Fruit fly (Drosophila melanogaster): ENCODE data around the gene Sf3a1.

Sf3a1 gene

DNA sequence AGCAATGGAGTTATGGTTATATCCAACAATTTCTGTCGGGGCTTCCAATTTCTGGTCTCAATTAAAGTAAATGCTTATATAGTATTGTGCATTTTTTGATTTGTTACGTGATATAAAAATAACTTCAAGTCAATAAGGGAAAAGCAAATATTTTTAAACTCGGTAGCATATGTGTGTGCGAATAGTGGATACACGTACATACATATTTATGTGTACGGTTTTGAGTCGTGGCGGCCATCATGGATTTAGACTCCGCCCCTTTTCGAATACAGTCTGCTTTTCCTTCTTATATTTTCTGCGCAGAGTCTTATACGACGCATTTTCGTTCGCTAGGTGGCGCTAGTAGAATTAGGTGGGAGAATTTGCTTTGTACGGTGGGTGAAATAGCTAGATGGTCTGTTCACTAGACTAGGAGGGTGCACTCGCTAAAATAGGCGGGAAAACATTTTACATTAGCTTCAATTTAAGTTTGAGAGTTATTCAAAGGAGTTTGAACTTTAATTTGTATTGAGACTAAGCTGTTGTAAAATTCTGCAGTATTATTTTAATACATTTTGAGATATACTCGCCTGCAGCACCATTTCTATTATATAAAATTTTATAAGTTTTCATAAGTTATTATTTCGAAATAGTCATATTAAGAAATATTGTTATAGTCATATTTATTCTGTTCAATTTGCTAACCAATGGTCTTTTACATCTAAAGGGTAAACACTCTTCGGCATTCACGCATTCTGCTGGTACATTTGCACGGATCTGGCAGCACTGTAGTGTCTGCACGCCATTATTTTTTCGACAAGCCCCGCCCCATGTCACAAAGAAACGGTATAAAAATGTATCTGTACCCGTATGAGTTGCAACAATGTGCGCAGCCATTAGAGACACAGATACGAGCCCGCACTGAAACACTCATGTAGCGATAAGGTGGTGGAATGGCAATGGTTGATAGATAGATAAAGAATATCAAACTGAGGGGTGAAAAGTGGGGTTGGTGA, 32.5 kb downstream of the Sf3a1 start (continued):
- TF ChIP-seq NC2α (GFP tag; optimal IDR thresholded peaks at IDR 0.05) (no peak), da (GFP tag; optimal IDR thresholded peaks at IDR 0.05) (no peak), CG3995 (GFP tag; optimal IDR thresholded peaks at IDR 0.05) (no peak), crc (GFP tag; optimal IDR thresholded peaks at IDR 0.05) (no peak), CG8765 (GFP tag; IDR thresholded peaks at IDR 0.05) (0 out of 2 replicates have a peak, but pooled peaks have one; percentile 30), phol (tag; optimal IDR thresholded peaks at IDR 0.05) (peak; percentile 77), Elba2 (GFP tag; optimal IDR thresholded peaks at IDR 0.05) (no peak), Dbx (GFP tag; IDR thresholded peaks at IDR 0.05) (peak; percentile 63)

DNA sequence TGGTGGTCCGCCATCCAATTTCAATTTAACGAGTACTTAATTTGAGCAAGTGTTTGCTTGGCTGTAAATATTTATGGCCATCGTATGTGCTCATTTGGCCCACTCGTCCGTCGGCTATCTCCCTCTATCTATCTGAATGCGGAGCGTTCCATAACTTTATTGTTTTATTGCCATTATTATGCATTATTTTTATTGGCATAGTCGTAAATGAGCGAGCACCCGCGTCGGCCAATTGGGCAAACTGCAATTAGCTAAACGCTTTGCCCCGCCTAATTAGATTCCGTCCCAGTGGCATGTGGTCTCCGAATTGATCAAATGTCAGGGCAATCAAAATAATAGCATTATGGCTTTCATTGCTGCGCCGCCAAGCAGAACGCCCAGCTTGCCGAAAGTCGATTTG, 39.9 kb downstream of the Sf3a1 start:
- no peak for TF ChIP-seq Dfd (GFP tag; optimal IDR thresholded peaks at IDR 0.05)
- peak; percentile 60 for TF ChIP-seq Elba2 (GFP tag; optimal IDR thresholded peaks at IDR 0.05)
- TF ChIP-seq CG7271 (tag; optimal IDR thresholded peaks at IDR 0.05), result peak; percentile 26
- peak; percentile 83 for TF ChIP-seq cad (GFP tag; optimal IDR thresholded peaks at IDR 0.05)
- peak; percentile 19 for TF ChIP-seq Abd-B (GFP tag; optimal IDR thresholded peaks at IDR 0.05)
- no peak for TF ChIP-seq Dref (GFP tag; IDR thresholded peaks at IDR 0.05)

DNA sequence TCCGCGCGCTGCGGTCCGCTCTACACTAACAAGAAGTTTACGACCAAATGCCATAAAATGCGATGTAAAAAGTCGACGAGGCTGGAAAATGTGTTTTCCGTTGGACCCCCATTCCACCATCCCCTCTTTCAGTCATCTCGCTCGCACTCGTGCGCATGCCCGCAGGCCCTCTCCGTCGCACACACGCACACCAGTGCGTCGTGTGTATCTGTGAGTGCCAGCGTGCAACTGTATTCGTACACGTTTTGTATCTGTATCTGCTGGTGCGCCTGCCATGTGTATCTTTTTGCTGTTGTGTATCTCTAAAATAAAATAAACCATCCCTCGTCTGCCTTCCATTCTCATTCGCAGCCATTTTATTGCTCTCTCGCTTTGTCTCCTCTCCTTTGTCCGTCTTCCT, 41.9 kb downstream of the Sf3a1 start:
- TF ChIP-seq ab (GFP tag; optimal IDR thresholded peaks at IDR 0.05), result no peak
- no peak for TF ChIP-seq CG7372 (GFP tag; IDR thresholded peaks at IDR 0.05)
- peak; percentile 40 for TF ChIP-seq psq (GFP tag; optimal IDR thresholded peaks at IDR 0.05)
- TF ChIP-seq cad (GFP tag; optimal IDR thresholded peaks at IDR 0.05), result peak; percentile 66
- peak; percentile 96 for TF ChIP-seq CG32767 (GFP tag; IDR thresholded peaks at IDR 0.05)
- TF ChIP-seq bowl (GFP tag; IDR thresholded peaks at IDR 0.05), result no peak
- peak; percentile 93 for TF ChIP-seq CG8478 (optimal IDR thresholded peaks at IDR 0.05)
- TF ChIP-seq Jarid2 (GFP tag; optimal IDR thresholded peaks at IDR 0.05), result no peak
- TF ChIP-seq CG16813 (GFP tag; IDR thresholded peaks at IDR 0.05; ENCODE audit: partially characterized antibody), result peak; percentile 22; the same call in 1 of the 3 replicates
- no peak for TF ChIP-seq mld (GFP tag; IDR thresholded peaks at IDR 0.05; ENCODE audit: partially characterized antibody)
- no peak for TF ChIP-seq nau (GFP tag; optimal IDR thresholded peaks at IDR 0.05)
- TF ChIP-seq eve (GFP tag; optimal IDR thresholded peaks at IDR 0.05), result no peak
- peak in 1 of 2 experiments; percentile 45 for TF ChIP-seq insv (GFP tag; optimal IDR thresholded peaks at IDR 0.05)
- TF ChIP-seq seq (GFP tag; IDR thresholded peaks at IDR 0.05), result peak; percentile 82
- peak; percentile 76 for TF ChIP-seq D (optimal IDR thresholded peaks at IDR 0.05)
- no peak for TF ChIP-seq D (GFP tag; optimal IDR thresholded peaks at IDR 0.05)
- TF ChIP-seq cwo (GFP tag; optimal IDR thresholded peaks at IDR 0.05), result no peak
- TF ChIP-seq jing (GFP tag; optimal IDR thresholded peaks at IDR 0.05), result no peak
- TF ChIP-seq tx (GFP tag; optimal IDR thresholded peaks at IDR 0.05), result no peak
- no peak for TF ChIP-seq CG4820 (GFP tag; optimal IDR thresholded peaks at IDR 0.05)
- no peak for TF ChIP-seq CG2875 (GFP tag; optimal IDR thresholded peaks at IDR 0.05)
- peak; percentile 36; the same call in 1 of the 3 replicates for TF ChIP-seq CG2199 (GFP tag; IDR thresholded peaks at IDR 0.05)
- 0 out of 2 replicates have a peak, but pooled peaks have one; percentile 9 for TF ChIP-seq MBD-R2 (GFP tag; IDR thresholded peaks at IDR 0.05)
- TF ChIP-seq gce (GFP tag; IDR thresholded peaks at IDR 0.05), result no peak
- no peak for TF ChIP-seq oc (tag; optimal IDR thresholded peaks at IDR 0.05)
- TF ChIP-seq Pdp1 (GFP tag; optimal IDR thresholded peaks at IDR 0.05), result no peak
- TF ChIP-seq CG2120 (GFP tag; optimal IDR thresholded peaks at IDR 0.05), result no peak
- no peak for TF ChIP-seq nerfin-2 (GFP tag; IDR thresholded peaks at IDR 0.05; ENCODE audit: partially characterized antibody)
- TF ChIP-seq CG5953 (GFP tag; IDR thresholded peaks at IDR 0.05), result no peak
- no peak for TF ChIP-seq CG14050 (GFP tag; IDR thresholded peaks at IDR 0.05)
- TF ChIP-seq CG10321 (GFP tag; IDR thresholded peaks at IDR 0.05), result peak; percentile 66
- no peak for TF ChIP-seq sob (GFP tag; IDR thresholded peaks at IDR 0.05)
- peak; percentile 59 for TF ChIP-seq crol (GFP tag; IDR thresholded peaks at IDR 0.05)
- no peak for TF ChIP-seq ato (GFP tag; IDR thresholded peaks at IDR 0.05; ENCODE audit: partially characterized antibody)
- TF ChIP-seq CG11723 (GFP tag; optimal IDR thresholded peaks at IDR 0.05), result no peak
